Worm (Caenorhabditis elegans) whole organism, mixed stage, embryonic: ENCODE data around the gene ech-5.

Experiments used
- M03D4.4 ChIP-seq: sonication (generic microtip); optimal IDR thresholded peaks from 2 replicates; lab custom pipeline; 2017; ENCODE audit warnings: mild to moderate bottlenecking, missing genetic modification characterization, missing compliant biosample characterization
- bed-3 ChIP-seq: fragments of 200-800 bp; sonication (Bioruptor generic); optimal IDR thresholded peaks from 3 replicates; lab custom pipeline; 2018; ENCODE audit warnings: mild to moderate bottlenecking, missing genetic modification characterization, moderate library complexity, missing compliant biosample characterization
- blmp-1 ChIP-seq: fragments of 150-350 bp; optimal IDR thresholded peaks from 2 replicates; lab custom pipeline; 2014; ENCODE audit warnings: missing biosample characterization, missing genetic modification characterization
- ceh-39 ChIP-seq: fragments of 150-350 bp; optimal IDR thresholded peaks from 2 replicates; lab custom pipeline; 2014; ENCODE audit warnings: missing biosample characterization, missing genetic modification characterization
- ceh-83 ChIP-seq: fragments of 200-800 bp; sonication (Bioruptor generic); optimal IDR thresholded peaks from 2 replicates; lab custom pipeline; 2018; ENCODE audit warnings: mild to moderate bottlenecking, missing genetic modification characterization, missing compliant biosample characterization
- ces-1 ChIP-seq: fragments of 150-350 bp; optimal IDR thresholded peaks from 2 replicates; lab custom pipeline; 2014; ENCODE audit warnings: missing biosample characterization, missing genetic modification reagents, missing genetic modification characterization
- cnd-1 ChIP-seq: fragments of 200-800 bp; sonication (Bioruptor generic); optimal IDR thresholded peaks from 2 replicates; lab custom pipeline; 2018; ENCODE audit warnings: mild to moderate bottlenecking, missing genetic modification characterization, missing compliant biosample characterization
- drap-1 ChIP-seq: fragments of 200-800 bp; sonication (Bioruptor generic); optimal IDR thresholded peaks from 3 replicates; lab custom pipeline; 2018; ENCODE audit warnings: mild to moderate bottlenecking, missing genetic modification characterization, missing compliant biosample characterization
- elt-1 ChIP-seq: sonication (generic microtip); optimal IDR thresholded peaks from 2 replicates; lab custom pipeline; 2017; ENCODE audit warnings: missing genetic modification characterization, mild to moderate bottlenecking, missing compliant biosample characterization, antibody characterized with exemption, moderate library complexity, borderline replicate concordance; ENCODE audit not compliant: insufficient read depth
- elt-3 ChIP-seq: fragments of 150-350 bp; optimal IDR thresholded peaks from 2 replicates; lab custom pipeline; 2014; ENCODE audit warnings: missing biosample characterization, missing genetic modification characterization
- flh-1 ChIP-seq: fragments of 200-800 bp; sonication (Bioruptor generic); optimal IDR thresholded peaks from 2 replicates; lab custom pipeline; 2018; ENCODE audit warnings: mild to moderate bottlenecking, missing genetic modification characterization, moderate library complexity, missing compliant biosample characterization
- ham-2 ChIP-seq: fragments of 200-800 bp; sonication (Bioruptor generic); optimal IDR thresholded peaks from 2 replicates; lab custom pipeline; 2018; ENCODE audit warnings: mild to moderate bottlenecking, missing genetic modification characterization, missing compliant biosample characterization
- hlh-1 ChIP-seq: fragments of 150-350 bp; optimal IDR thresholded peaks from 2 replicates; lab custom pipeline; 2014; ENCODE audit warnings: missing biosample characterization, missing genetic modification reagents, missing genetic modification characterization
- lin-13 ChIP-seq: fragments of 150-350 bp; optimal IDR thresholded peaks from 2 replicates; lab custom pipeline; 2014; ENCODE audit warnings: missing biosample characterization, missing genetic modification characterization
- lin-32 ChIP-seq: fragments of 200-800 bp; sonication (Bioruptor generic); optimal IDR thresholded peaks from 2 replicates; lab custom pipeline; 2018; ENCODE audit warnings: mild to moderate bottlenecking, missing genetic modification characterization, missing compliant biosample characterization
- lsy-2 ChIP-seq: fragments of 150-350 bp; optimal IDR thresholded peaks from 2 replicates; lab custom pipeline; 2014; ENCODE audit warnings: missing biosample characterization, missing genetic modification characterization
- mab-5 ChIP-seq: fragments of 150-350 bp; optimal IDR thresholded peaks from 2 replicates; lab custom pipeline; 2014; ENCODE audit warnings: missing biosample characterization, missing genetic modification characterization
- mep-1 ChIP-seq: fragments of 150-350 bp; optimal IDR thresholded peaks from 2 replicates; lab custom pipeline; 2017; ENCODE audit warnings: missing biosample characterization, missing genetic modification reagents, missing genetic modification characterization, inconsistent platforms
- mls-2 ChIP-seq: sonication (generic microtip); optimal IDR thresholded peaks from 2 replicates; lab custom pipeline; 2016; ENCODE audit warnings: mild to moderate bottlenecking, missing genetic modification characterization, moderate library complexity, missing compliant biosample characterization
- nhr-12 ChIP-seq: fragments of 150-350 bp; optimal IDR thresholded peaks from 2 replicates; lab custom pipeline; 2014; ENCODE audit warnings: missing biosample characterization, missing genetic modification characterization
- nhr-2 ChIP-seq: fragments of 150-350 bp; optimal IDR thresholded peaks from 2 replicates; lab custom pipeline; 2014; ENCODE audit warnings: missing biosample characterization, missing genetic modification characterization
- nhr-237 ChIP-seq: fragments of 150-350 bp; optimal IDR thresholded peaks from 2 replicates; lab custom pipeline; 2014; ENCODE audit warnings: missing biosample characterization, missing genetic modification characterization
- nhr-28 ChIP-seq: fragments of 150-350 bp; optimal IDR thresholded peaks from 2 replicates; lab custom pipeline; 2014; ENCODE audit warnings: missing biosample characterization, missing genetic modification characterization
- nhr-76 ChIP-seq: sonication (generic microtip); optimal IDR thresholded peaks from 2 replicates; lab custom pipeline; 2017; ENCODE audit warnings: missing biosample characterization, missing genetic modification characterization
- pha-4 ChIP-seq: fragments of 150-350 bp; optimal IDR thresholded peaks from 2 replicates; lab custom pipeline; 2018; ENCODE audit warnings: missing biosample characterization, missing genetic modification reagents, missing genetic modification characterization
- sptf-1 ChIP-seq: sonication (generic microtip); optimal IDR thresholded peaks from 2 replicates; lab custom pipeline; 2017; ENCODE audit warnings: mild to moderate bottlenecking, missing genetic modification characterization, moderate library complexity, missing compliant biosample characterization
- tbx-8 ChIP-seq: fragments of 200-800 bp; sonication (Bioruptor generic); optimal IDR thresholded peaks from 2 replicates; lab custom pipeline; 2018; ENCODE audit warnings: mild to moderate bottlenecking, missing genetic modification characterization, moderate library complexity, missing compliant biosample characterization
- unc-120 ChIP-seq: sonication (generic microtip); optimal IDR thresholded peaks from 2 replicates; lab custom pipeline; 2017; ENCODE audit warnings: missing genetic modification characterization, missing compliant biosample characterization; ENCODE audit not compliant: poor library complexity, severe bottlenecking
- unc-39 ChIP-seq: fragments of 150-350 bp; optimal IDR thresholded peaks from 2 replicates; lab custom pipeline; 2014; ENCODE audit warnings: missing biosample characterization, missing genetic modification characterization
- unc-62 ChIP-seq: fragments of 150-350 bp; optimal IDR thresholded peaks from 2 replicates; lab custom pipeline; 2014; ENCODE audit warnings: missing biosample characterization, missing genetic modification reagents, missing genetic modification characterization
- zip-8 ChIP-seq: fragments of 150-350 bp; optimal IDR thresholded peaks from 2 replicates; lab custom pipeline; 2014; ENCODE audit warnings: missing biosample characterization, missing genetic modification characterization
- ztf-11 ChIP-seq: fragments of 150-350 bp; optimal IDR thresholded peaks from 2 replicates; lab custom pipeline; 2014; ENCODE audit warnings: missing biosample characterization, missing genetic modification characterization

The ech-5 gene

DNA sequence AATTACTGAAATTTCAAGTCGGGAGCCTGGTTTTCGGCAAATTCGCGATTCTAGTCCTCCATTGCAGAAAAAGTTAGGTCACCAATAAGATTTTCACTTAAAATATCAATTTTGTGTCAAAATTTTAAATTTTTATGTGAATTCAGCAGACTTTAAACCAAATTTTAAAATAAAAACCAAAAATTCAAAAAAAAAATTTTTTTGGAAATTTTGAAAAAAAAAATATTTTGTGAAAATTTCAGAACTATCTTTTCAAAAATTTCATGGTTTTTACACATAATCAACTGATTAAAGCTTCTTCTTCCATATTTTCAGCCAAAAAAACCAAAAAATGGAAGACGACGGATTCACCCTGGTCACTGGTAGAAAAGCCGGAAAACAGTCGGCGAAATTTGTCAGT is 8.0 kb downstream of the ech-5 start, which contains the start of gene Y55F3BL.4:
Gene Y55F3BL.4, plus strand, starts transcription at position 301 of the 400 bp plus-strand sequence.
- no peak for TF ChIP-seq drap-1
- TF ChIP-seq nhr-2 (tag; lab: Kevin White, UChicago), result no peak
- TF ChIP-seq ham-2 (GFP tag; lab: Kevin White, UChicago), result no peak
- no peak for TF ChIP-seq ceh-83 (GFP tag; lab: Kevin White, UChicago)
- no peak for TF ChIP-seq sptf-1 (tag; lab: Kevin White, UChicago)
- no peak for TF ChIP-seq blmp-1 (tag; lab: Kevin White, UChicago)
- TF ChIP-seq lsy-2 (tag; lab: Kevin White, UChicago), result no peak
- TF ChIP-seq lin-32 (GFP tag; lab: Kevin White, UChicago), result no peak
- TF ChIP-seq elt-1 (tag; lab: Kevin White, UChicago), result no peak

DNA sequence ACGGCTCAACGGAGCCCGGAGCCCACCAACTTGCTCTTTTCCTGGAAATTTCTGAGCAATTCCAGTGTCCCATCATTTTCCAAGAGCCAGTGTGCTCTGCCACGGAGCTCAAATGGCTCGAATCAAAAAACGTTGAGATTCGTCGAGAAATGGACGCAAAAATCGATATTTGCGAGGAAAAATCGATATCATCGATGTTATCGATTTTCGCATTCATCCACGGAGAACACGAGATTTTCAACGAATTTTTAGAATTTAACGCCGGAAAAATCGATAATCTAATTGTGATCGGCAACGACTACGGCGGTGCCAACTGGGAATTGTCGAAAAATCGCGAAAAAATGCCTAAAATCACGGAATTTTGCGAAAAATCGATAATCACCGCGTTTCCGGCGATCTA is 8.9 kb downstream of the ech-5 start:
- TF ChIP-seq elt-1 (tag; lab: Kevin White, UChicago) (no peak), M03D4.4 (tag; lab: Kevin White, UChicago) (no peak), unc-39 (tag; lab: Kevin White, UChicago) (no peak)
- TF ChIP-seq, all 35 proteins: peak for 0

DNA sequence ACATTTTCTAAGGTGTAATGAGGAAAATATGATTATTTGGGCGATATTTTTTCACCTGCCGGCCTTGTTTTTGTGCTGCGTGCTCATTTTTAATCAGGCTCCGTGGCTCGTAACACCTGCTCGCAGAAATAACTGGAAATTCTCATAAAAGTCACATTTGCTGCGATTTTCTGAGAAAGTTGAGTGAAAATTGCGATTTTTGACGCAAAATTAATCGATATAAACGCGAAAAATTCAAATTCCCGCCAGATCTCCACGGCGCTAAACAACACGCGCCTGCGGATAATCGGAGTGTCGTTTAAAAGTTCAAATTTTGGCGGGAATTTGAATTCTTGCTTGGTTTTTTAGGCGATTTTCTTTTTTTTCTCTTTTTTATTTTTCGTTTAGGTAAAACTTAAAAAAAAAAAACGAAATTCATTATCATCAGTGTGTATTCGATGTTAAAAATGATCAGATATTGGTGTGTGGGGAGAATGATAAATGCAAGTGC is 10.2 kb downstream of the ech-5 start, which contains the start of gene Y55F3BL.6:
Gene Y55F3BL.6, minus strand, starts transcription at position 51 of the 490 bp plus-strand sequence.
- no peak for TF ChIP-seq flh-1
- no peak for TF ChIP-seq ceh-39 (tag; lab: Kevin White, UChicago)
- TF ChIP-seq bed-3 (GFP tag; lab: Kevin White, UChicago), result no peak
- TF ChIP-seq mls-2 (tag; lab: Kevin White, UChicago), result no peak
- TF ChIP-seq lin-32 (GFP tag; lab: Kevin White, UChicago), result no peak
- no peak for TF ChIP-seq tbx-8 (GFP tag; lab: Kevin White, UChicago)
- no peak for TF ChIP-seq cnd-1 (tag; lab: Kevin White, UChicago)
- no peak for TF ChIP-seq nhr-76
- no peak for TF ChIP-seq elt-3 (tag; lab: Kevin White, UChicago)
- TF ChIP-seq zip-8, result no peak
- TF ChIP-seq elt-1 (tag; lab: Kevin White, UChicago), result no peak
- TF ChIP-seq unc-120 (tag; lab: Kevin White, UChicago), result no peak
- TF ChIP-seq unc-39 (tag; lab: Kevin White, UChicago), result no peak
- TF ChIP-seq ces-1 (GFP tag; lab: Kevin White, UChicago), result no peak
- no peak for TF ChIP-seq drap-1
- TF ChIP-seq nhr-28 (tag; lab: Kevin White, UChicago), result no peak
- TF ChIP-seq lin-13, result no peak
- no peak for TF ChIP-seq sptf-1 (tag; lab: Kevin White, UChicago)
- TF ChIP-seq nhr-12 (tag; lab: Kevin White, UChicago), result no peak
- TF ChIP-seq pha-4 (tag; lab: Kevin White, UChicago), result no peak

DNA sequence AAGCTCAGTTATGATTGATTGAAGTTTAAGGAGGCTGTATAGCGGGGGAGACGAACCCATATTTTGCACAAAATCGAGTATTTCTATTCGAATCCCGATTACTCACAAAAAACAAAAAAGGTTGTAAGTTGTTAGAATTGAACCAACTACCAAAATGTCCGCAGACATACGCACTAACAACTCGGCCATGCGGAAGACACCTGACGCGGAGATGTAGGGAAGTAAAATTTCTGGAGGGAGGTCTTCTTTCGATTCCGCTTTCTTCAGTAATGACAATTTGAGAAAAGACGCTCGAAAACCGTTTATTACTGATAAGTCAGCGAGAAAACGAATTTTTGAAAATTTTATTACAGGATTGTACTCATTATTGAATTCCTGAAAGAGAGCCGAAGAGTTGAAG is 21.1 kb downstream of the ech-5 start:
- TF ChIP-seq hlh-1 (tag; lab: Kevin White, UChicago) (no peak), unc-120 (tag; lab: Kevin White, UChicago) (no peak), M03D4.4 (tag; lab: Kevin White, UChicago) (no peak), bed-3 (GFP tag; lab: Kevin White, UChicago) (no peak), tbx-8 (GFP tag; lab: Kevin White, UChicago) (no peak), ztf-11 (tag; lab: Kevin White, UChicago) (no peak), zip-8 (no peak), ces-1 (GFP tag; lab: Kevin White, UChicago) (no peak), pha-4 (tag; lab: Kevin White, UChicago) (no peak), mls-2 (tag; lab: Kevin White, UChicago) (no peak), mab-5 (no peak), elt-3 (tag; lab: Kevin White, UChicago) (no peak), nhr-2 (tag; lab: Kevin White, UChicago) (no peak)

DNA sequence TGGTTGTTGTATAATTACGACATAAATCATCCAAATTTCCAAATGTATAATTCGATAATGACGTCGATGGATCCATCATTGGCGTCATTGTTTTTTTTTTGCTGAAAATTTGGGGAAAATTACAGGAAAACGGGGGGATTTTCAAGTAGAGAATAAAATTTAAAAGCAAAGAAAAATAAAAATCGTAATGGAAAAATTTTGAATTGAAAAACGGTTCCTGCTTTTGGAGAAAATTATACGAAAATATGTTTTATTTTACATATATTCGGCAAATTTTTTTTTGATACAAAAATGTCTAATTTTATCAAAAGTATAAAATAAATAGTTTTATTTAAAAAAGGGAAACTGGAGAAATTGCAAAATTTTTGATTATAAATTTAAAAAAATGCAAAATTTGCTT is 28.0 kb downstream of the ech-5 start, which contains the start of gene zipt-15:
Gene zipt-15, minus strand, starts transcription at position 101 of the 400 bp plus-strand sequence.
- TF ChIP-seq sptf-1 (tag; lab: Kevin White, UChicago) (no peak), unc-120 (tag; lab: Kevin White, UChicago) (no peak), lsy-2 (tag; lab: Kevin White, UChicago) (no peak), blmp-1 (tag; lab: Kevin White, UChicago) (no peak), tbx-8 (GFP tag; lab: Kevin White, UChicago) (no peak), bed-3 (GFP tag; lab: Kevin White, UChicago) (no peak), pha-4 (tag; lab: Kevin White, UChicago) (no peak), ces-1 (GFP tag; lab: Kevin White, UChicago) (no peak), ham-2 (GFP tag; lab: Kevin White, UChicago) (no peak), hlh-1 (tag; lab: Kevin White, UChicago) (no peak), ceh-39 (tag; lab: Kevin White, UChicago) (no peak), elt-1 (tag; lab: Kevin White, UChicago) (no peak), flh-1 (no peak), mab-5 (no peak), cnd-1 (tag; lab: Kevin White, UChicago) (no peak), unc-62 (GFP tag; lab: Kevin White, UChicago) (no peak), nhr-28 (tag; lab: Kevin White, UChicago) (no peak), mep-1 (tag; lab: Kevin White, UChicago) (no peak), nhr-12 (tag; lab: Kevin White, UChicago) (no peak), nhr-237 (tag; lab: Kevin White, UChicago) (no peak)
- TF ChIP-seq, all 35 proteins: peak for 0
